Fruit fly (Drosophila melanogaster): ENCODE data around the gene Pdha.

The Pdha gene

dm6 chrX:4699775-4700174 lies 2.3 kb upstream of the Pdha start:
- TF ChIP-seq tio (GFP tag; optimal IDR thresholded peaks at IDR 0.05) (peak; percentile 61), CG31441 (GFP tag; IDR thresholded peaks at IDR 0.05) (peak; percentile 30; the same call in 1 of the 2 replicates), Pdp1 (GFP tag; optimal IDR thresholded peaks at IDR 0.05) (peak in 1 of 2 experiments; percentile 12), h (optimal IDR thresholded peaks at IDR 0.05) (no peak), phol (tag; optimal IDR thresholded peaks at IDR 0.05) (peak; percentile 27), Sox100B (GFP tag; optimal IDR thresholded peaks at IDR 0.05) (peak; percentile 27), Med (GFP tag) (peak; percentile 46), Hmr (GFP tag; optimal IDR thresholded peaks at IDR 0.05) (peak; percentile 8), seq (GFP tag; IDR thresholded peaks at IDR 0.05) (0 out of 2 replicates have a peak, but pooled peaks have one; percentile 31), CG7556 (GFP tag; optimal IDR thresholded peaks at IDR 0.05) (peak; percentile 26), nmo (GFP tag; optimal IDR thresholded peaks at IDR 0.05) (peak; percentile 30), CG12299 (tag; optimal IDR thresholded peaks at IDR 0.05) (no peak), CG6689 (GFP tag; IDR thresholded peaks at IDR 0.05) (peak; percentile 55), YL-1 (GFP tag; optimal IDR thresholded peaks at IDR 0.05) (no peak), mam (GFP tag; optimal IDR thresholded peaks at IDR 0.05) (peak; percentile 1), grau (tag; optimal IDR thresholded peaks at IDR 0.05) (peak; percentile 12), Deaf1 (tag; optimal IDR thresholded peaks at IDR 0.05) (no peak), az2 (GFP tag; optimal IDR thresholded peaks at IDR 0.05) (peak; percentile 29), CG11696 (GFP tag; IDR thresholded peaks at IDR 0.05) (peak; percentile 36; the same call in 1 of the 2 replicates), slou (GFP tag; optimal IDR thresholded peaks at IDR 0.05) (peak; percentile 7), ken (GFP tag; IDR thresholded peaks at IDR 0.05) (no peak), tll (GFP tag; optimal IDR thresholded peaks at IDR 0.05) (no peak), sqz (GFP tag; optimal IDR thresholded peaks at IDR 0.05) (peak; percentile 26), Awh (GFP tag; IDR thresholded peaks at IDR 0.05) (no peak), row (GFP tag; IDR thresholded peaks at IDR 0.05) (peak; percentile 32; the same call in 2 of the 3 replicates), E2f2 (GFP tag; IDR thresholded peaks at IDR 0.05) (no peak), fd96Cb (tag; optimal IDR thresholded peaks at IDR 0.05) (peak; percentile 12), Ssrp (tag; optimal IDR thresholded peaks at IDR 0.05) (peak; percentile 10), Hr3 (GFP tag; optimal IDR thresholded peaks at IDR 0.05) (peak; percentile 27), ato (GFP tag; IDR thresholded peaks at IDR 0.05; ENCODE audit: partially characterized antibody) (no peak), Xbp1 (GFP tag; optimal IDR thresholded peaks at IDR 0.05) (peak; percentile 4), gce (GFP tag; IDR thresholded peaks at IDR 0.05) (no peak), emc (GFP tag; optimal IDR thresholded peaks at IDR 0.05) (no peak), CG4404 (GFP tag; IDR thresholded peaks at IDR 0.05) (0 out of 2 replicates have a peak, but pooled peaks have one; percentile 13), Nf-YB (GFP tag; optimal IDR thresholded peaks at IDR 0.05) (no peak), Oli (tag; optimal IDR thresholded peaks at IDR 0.05) (peak; percentile 0), D (optimal IDR thresholded peaks at IDR 0.05) (no peak), D (GFP tag; optimal IDR thresholded peaks at IDR 0.05) (peak; percentile 12), oc (tag; optimal IDR thresholded peaks at IDR 0.05) (no peak), CG7357 (GFP tag; IDR thresholded peaks at IDR 0.05) (no peak), cwo (GFP tag; optimal IDR thresholded peaks at IDR 0.05) (no peak), CG34224 (GFP tag; IDR thresholded peaks at IDR 0.05; ENCODE audit: partially characterized antibody) (no peak), CG10274 (GFP tag; optimal IDR thresholded peaks at IDR 0.05) (no peak), fd102C (GFP tag; optimal IDR thresholded peaks at IDR 0.05) (no peak), aop (GFP tag; IDR thresholded peaks at IDR 0.05) (no peak), CoRest (tag; optimal IDR thresholded peaks at IDR 0.05) (peak; percentile 10), tgo (GFP tag; IDR thresholded peaks at IDR 0.05) (peak; percentile 20; the same call in 2 of the 3 replicates), Ravus (GFP tag; IDR thresholded peaks at IDR 0.05) (no peak), hkb (optimal IDR thresholded peaks at IDR 0.05) (no peak), hkb (GFP tag; IDR thresholded peaks at IDR 0.05) (peak; percentile 49), CG4820 (GFP tag; optimal IDR thresholded peaks at IDR 0.05) (peak; percentile 14), Six4 (GFP tag; optimal IDR thresholded peaks at IDR 0.05) (no peak)
